Worm (Caenorhabditis elegans) whole organism, L4/young adult: ENCODE measurements around the gene irld-18.

Experiments
- dao-5 ChIP-seq: sonication (generic microtip); optimal IDR thresholded peaks from 2 replicates; lab custom pipeline; 2016; ENCODE audit warnings: missing genotype, missing genetic modification characterization, moderate library complexity, missing compliant biosample characterization
- him-1 ChIP-seq: sonication (generic microtip); optimal IDR thresholded peaks from 2 replicates; lab custom pipeline; 2016; ENCODE audit warnings: missing genotype, missing genetic modification reagents, missing genetic modification characterization, missing compliant biosample characterization

DNA sequence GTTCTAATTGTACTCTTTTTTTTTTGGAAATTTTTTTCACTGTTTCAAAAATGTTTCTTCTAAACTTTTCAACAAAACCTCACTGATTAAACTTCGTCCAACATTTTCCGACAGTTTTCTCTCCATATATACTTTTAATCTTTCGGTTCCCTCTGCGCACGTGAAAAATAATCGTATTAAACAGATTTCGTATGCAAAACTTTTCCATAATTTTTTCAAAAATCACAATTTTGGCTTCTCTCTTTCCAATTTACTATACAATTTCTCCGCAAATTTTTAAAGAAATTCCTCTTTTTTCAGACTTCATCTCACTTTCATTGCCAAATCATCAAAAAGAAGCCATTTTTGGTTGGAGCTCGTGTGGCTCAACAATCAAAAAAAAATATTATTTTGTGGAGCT lies 35.5 kb upstream of the irld-18 start, which contains the start of gene dmd-6:
- TF ChIP-seq dao-5 (tag; lab: Kevin White, UChicago) = no peak
- TF ChIP-seq him-1 = no peak
